Fruit fly (Drosophila melanogaster) whole organism, embryonic: ENCODE data around the gene ct.
A peak's percentile ranks its signal among the peaks of the same experiment; 100 is the strongest.

Source experiments
- Blimp-1 ChIP-seq: fragments of 200-800 bp; sonication (Bioruptor generic); optimal IDR thresholded peaks from 3 replicates; lab custom pipeline; 2018; ENCODE audit warnings: missing biosample characterization, missing genetic modification characterization, mild to moderate bottlenecking, moderate library complexity, missing genetic modification reagents
- CG10209 ChIP-seq: fragments of 200-800 bp; sonication (Bioruptor generic); optimal IDR thresholded peaks from 3 replicates; lab custom pipeline; 2017; ENCODE audit warnings: missing biosample characterization, mild to moderate bottlenecking, missing genetic modification characterization, missing genetic modification reagents
- CG10431 ChIP-seq: fragments of 200-800 bp; sonication (Bioruptor generic); optimal IDR thresholded peaks from 3 replicates; lab custom pipeline; 2018; ENCODE audit warnings: missing biosample characterization, mild to moderate bottlenecking, missing genetic modification characterization
- CG10654 ChIP-seq: fragments of 200-800 bp; sonication (Bioruptor generic); optimal IDR thresholded peaks from 2 replicates; lab custom pipeline; 2016; ENCODE audit warnings: missing biosample characterization, missing genetic modification characterization
- CG11085 ChIP-seq: fragments of 200-800 bp; sonication (Bioruptor generic); IDR thresholded peaks from 2 replicates; pipeline ENCODE4 v1.3.6; 2022; ENCODE audit warnings: missing biosample characterization, missing genetic modification characterization
- CG11247 ChIP-seq: fragments of 200-800 bp; sonication (Bioruptor generic); IDR thresholded peaks from 2 replicates; pipeline ENCODE4 v1.3.6; 2022; ENCODE audit warnings: missing biosample characterization, missing genetic modification characterization
- CG12659 ChIP-seq: fragments of 200-800 bp; sonication (Bioruptor generic); optimal IDR thresholded peaks from 3 replicates; lab custom pipeline; 2017; ENCODE audit warnings: mild to moderate bottlenecking, missing biosample characterization, missing genetic modification reagents, missing genetic modification characterization
- CG13123 ChIP-seq: fragments of 200-800 bp; sonication (Bioruptor generic); optimal IDR thresholded peaks from 2 replicates; lab custom pipeline; 2016; ENCODE audit warnings: missing biosample characterization, missing genetic modification characterization
- CG13624 ChIP-seq: fragments of 200-800 bp; sonication (Bioruptor generic); optimal IDR thresholded peaks from 2 replicates; lab custom pipeline; 2016; ENCODE audit warnings: missing biosample characterization, missing genetic modification characterization
- CG14050 ChIP-seq: fragments of 200-800 bp; sonication (Bioruptor generic); IDR thresholded peaks from 3 replicates; pipeline ENCODE4 v1.3.6; 2022; ENCODE audit warnings: missing biosample characterization, missing genetic modification characterization
- CG14710 ChIP-seq: fragments of 200-800 bp; sonication (Bioruptor generic); optimal IDR thresholded peaks from 3 replicates; lab custom pipeline; 2019; ENCODE audit warnings: missing biosample characterization, mild to moderate bottlenecking, missing genetic modification characterization, moderate library complexity
- CG16779 ChIP-seq: fragments of 200-800 bp; sonication (Bioruptor generic); IDR thresholded peaks from 2 replicates; pipeline ENCODE4 v1.3.6; 2022; ENCODE audit warnings: missing biosample characterization, missing genetic modification characterization
- CG16813 ChIP-seq: fragments of 200-800 bp; sonication (Bioruptor generic); IDR thresholded peaks from 3 replicates; pipeline ENCODE4 v1.3.6; 2022; ENCODE audit warnings: missing biosample characterization, missing genetic modification characterization; ENCODE audit not compliant: partially characterized antibody
- CG2120 ChIP-seq: fragments of 200-800 bp; sonication (Bioruptor generic); optimal IDR thresholded peaks from 3 replicates; lab custom pipeline; 2016; ENCODE audit warnings: missing biosample characterization, missing genetic modification characterization
- CG31224 ChIP-seq: fragments of 200-800 bp; sonication (Bioruptor generic); IDR thresholded peaks from 2 replicates; pipeline ENCODE4 v1.3.6; 2022; ENCODE audit warnings: missing biosample characterization, missing genetic modification characterization
- CG3407 ChIP-seq: fragments of 200-800 bp; sonication (Bioruptor generic); optimal IDR thresholded peaks from 2 replicates; lab custom pipeline; 2018; ENCODE audit warnings: missing biosample characterization, mild to moderate bottlenecking, missing genetic modification characterization
- CG34224 ChIP-seq: fragments of 200-800 bp; sonication (Bioruptor generic); IDR thresholded peaks from 3 replicates; pipeline ENCODE4 v1.3.6; 2022; ENCODE audit warnings: missing biosample characterization, missing genetic modification characterization; ENCODE audit not compliant: partially characterized antibody
- CG6683 ChIP-seq: fragments of 200-800 bp; sonication (Bioruptor generic); optimal IDR thresholded peaks from 2 replicates; lab custom pipeline; 2017; ENCODE audit warnings: missing biosample characterization, mild to moderate bottlenecking, missing genetic modification characterization, missing genetic modification reagents
- CG6689 ChIP-seq: fragments of 200-800 bp; sonication (Bioruptor generic); IDR thresholded peaks from 2 replicates; pipeline ENCODE4 v1.3.6; 2022; ENCODE audit warnings: missing biosample characterization, missing genetic modification characterization
- CG7963 ChIP-seq: fragments of 200-800 bp; sonication (Bioruptor generic); IDR thresholded peaks from 3 replicates; pipeline ENCODE4 v1.3.6; 2022; ENCODE audit warnings: missing biosample characterization, missing genetic modification characterization; ENCODE audit not compliant: partially characterized antibody
- CG8359 ChIP-seq: fragments of 200-800 bp; sonication (Bioruptor generic); optimal IDR thresholded peaks from 2 replicates; lab custom pipeline; 2017; ENCODE audit warnings: missing biosample characterization, mild to moderate bottlenecking, missing genetic modification characterization, borderline replicate concordance
- CG9437 ChIP-seq: fragments of 200-800 bp; sonication (Bioruptor generic); optimal IDR thresholded peaks from 2 replicates; lab custom pipeline; 2018; ENCODE audit warnings: missing biosample characterization, mild to moderate bottlenecking, missing genetic modification characterization
- CTCF ChIP-seq: fragments of 200-800 bp; sonication (Bioruptor generic); optimal IDR thresholded peaks from 2 replicates; lab custom pipeline; 2017; ENCODE audit warnings: missing biosample characterization, mild to moderate bottlenecking, missing genetic modification characterization, moderate library complexity
- Fer2 ChIP-seq: fragments of 200-800 bp; sonication (Bioruptor generic); optimal IDR thresholded peaks from 2 replicates; lab custom pipeline; 2018; ENCODE audit warnings: missing biosample characterization, mild to moderate bottlenecking, missing genetic modification characterization, moderate library complexity
- HLHmδ ChIP-seq: fragments of 200-800 bp; sonication (Bioruptor generic); optimal IDR thresholded peaks from 2 replicates; lab custom pipeline; 2018; ENCODE audit warnings: missing biosample characterization, mild to moderate bottlenecking, missing genetic modification characterization, moderate library complexity
- Hr39 ChIP-seq: fragments of >200 bp; optimal IDR thresholded peaks from 2 replicates; lab custom pipeline; 2017
- Mes4 ChIP-seq: fragments of 200-800 bp; sonication (Bioruptor generic); optimal IDR thresholded peaks from 2 replicates; lab custom pipeline; 2016; ENCODE audit warnings: missing biosample characterization, missing genetic modification characterization
- NFAT ChIP-seq: fragments of 200-800 bp; sonication (Bioruptor generic); IDR thresholded peaks from 2 replicates; pipeline ENCODE4 v1.3.6; 2022; ENCODE audit warnings: missing biosample characterization, missing genetic modification characterization
- Pdp1 ChIP-seq, 2 experiments: fragments of 200-800 bp; sonication (Bioruptor generic); optimal IDR thresholded peaks; 3 replicates each; lab custom pipeline; 2016; ENCODE audit warnings: missing biosample characterization in 2 of 2, missing genetic modification characterization in 2 of 2, mild to moderate bottlenecking in 1 of 2, moderate library complexity in 1 of 2
- Trl ChIP-seq, 3 experiments: fragments of >200 bp in 2 of 3; fragments of 200-800 bp in 1 of 3; sonication (Bioruptor generic) in 1 of 3; optimal IDR thresholded peaks; 2 replicates in 1 of 3; 3 replicates in 2 of 3; lab custom pipeline; 2016 to 2017; ENCODE audit warnings: missing biosample characterization in 1 of 3, missing genetic modification characterization in 1 of 3
- bab2 ChIP-seq: fragments of 200-800 bp; sonication (Bioruptor generic); optimal IDR thresholded peaks from 2 replicates; lab custom pipeline; 2016; ENCODE audit warnings: missing biosample characterization, missing genetic modification characterization
- bowl ChIP-seq: fragments of 200-800 bp; sonication (Bioruptor generic); IDR thresholded peaks from 2 replicates; pipeline ENCODE4 v1.3.6; 2022; ENCODE audit warnings: missing biosample characterization, missing genetic modification characterization
- chif ChIP-seq, 2 experiments: fragments of 200-800 bp; sonication (Bioruptor generic); optimal IDR thresholded peaks; 3 replicates each; lab custom pipeline; 2016; ENCODE audit warnings: missing biosample characterization in 2 of 2, missing genetic modification characterization in 2 of 2
- dati ChIP-seq: fragments of 200-800 bp; sonication (Bioruptor generic); IDR thresholded peaks from 2 replicates; pipeline ENCODE4 v1.3.6; 2022; ENCODE audit warnings: missing biosample characterization, missing genetic modification characterization
- eve ChIP-seq, 2 experiments: fragments of >200 bp; optimal IDR thresholded peaks; 2 replicates each; lab custom pipeline; 2017; ENCODE audit warnings: missing biosample characterization in 2 of 2, missing genetic modification characterization in 2 of 2
- hkb ChIP-seq, 2 experiments: fragments of 200-800 bp in 1 of 2; fragments of >200 bp in 1 of 2; sonication (Bioruptor generic) in 1 of 2; IDR thresholded peaks in 1 of 2; optimal IDR thresholded peaks in 1 of 2; 2 replicates each; pipeline versions ENCODE4 v1.3.6 to Lab custom; 2017 to 2022; ENCODE audit warnings: missing biosample characterization in 1 of 2, missing genetic modification characterization in 1 of 2
- inv ChIP-seq: fragments of 200-800 bp; sonication (Bioruptor generic); IDR thresholded peaks from 2 replicates; pipeline ENCODE4 v1.3.6; 2022; ENCODE audit warnings: missing biosample characterization, missing genetic modification characterization; ENCODE audit not compliant: partially characterized antibody
- pita ChIP-seq: fragments of 200-800 bp; sonication (Bioruptor generic); optimal IDR thresholded peaks from 2 replicates; lab custom pipeline; 2017; ENCODE audit warnings: missing biosample characterization, mild to moderate bottlenecking, missing genetic modification characterization
- schlank ChIP-seq: fragments of 200-800 bp; sonication (Bioruptor generic); optimal IDR thresholded peaks from 2 replicates; lab custom pipeline; 2018; ENCODE audit warnings: missing biosample characterization, mild to moderate bottlenecking, missing genetic modification characterization
- shn ChIP-seq: fragments of 200-800 bp; sonication (Bioruptor generic); optimal IDR thresholded peaks from 3 replicates; lab custom pipeline; 2016; ENCODE audit warnings: missing biosample characterization, missing genetic modification characterization
- slbo ChIP-seq: fragments of 200-800 bp; sonication (Bioruptor generic); IDR thresholded peaks from 2 replicates; pipeline ENCODE4 v1.3.6; 2022; ENCODE audit warnings: missing biosample characterization, missing genetic modification characterization
- slou ChIP-seq: fragments of 200-800 bp; sonication (Bioruptor generic); optimal IDR thresholded peaks from 3 replicates; lab custom pipeline; 2016; ENCODE audit warnings: missing biosample characterization, missing genetic modification characterization
- sug ChIP-seq: fragments of 200-800 bp; optimal IDR thresholded peaks from 2 replicates; lab custom pipeline; 2019; ENCODE audit warnings: missing biosample characterization, mild to moderate bottlenecking, missing genetic modification characterization, moderate library complexity
- tio ChIP-seq: fragments of 200-800 bp; sonication (Bioruptor generic); optimal IDR thresholded peaks from 2 replicates; lab custom pipeline; 2017; ENCODE audit warnings: missing biosample characterization, missing genetic modification characterization, inconsistent platforms
- ttk ChIP-seq: fragments of 200-800 bp; sonication (Bioruptor generic); IDR thresholded peaks from 2 replicates; pipeline ENCODE4 v2.1.2; 2022; ENCODE audit warnings: missing biosample characterization, missing genetic modification characterization
- twi ChIP-seq: fragments of 200-800 bp; optimal IDR thresholded peaks from 2 replicates; lab custom pipeline; 2019; ENCODE audit warnings: missing biosample characterization, mild to moderate bottlenecking, missing genetic modification characterization, moderate library complexity
- unpg ChIP-seq: fragments of 200-800 bp; sonication (Bioruptor generic); optimal IDR thresholded peaks from 3 replicates; lab custom pipeline; 2018; ENCODE audit warnings: missing biosample characterization, mild to moderate bottlenecking, missing genetic modification characterization, moderate library complexity
- zen2 ChIP-seq: fragments of 200-800 bp; sonication (Bioruptor generic); IDR thresholded peaks from 3 replicates; pipeline ENCODE4 v1.3.6; 2022; ENCODE audit warnings: missing biosample characterization, missing genetic modification characterization; ENCODE audit not compliant: partially characterized antibody

The ct gene

DNA sequence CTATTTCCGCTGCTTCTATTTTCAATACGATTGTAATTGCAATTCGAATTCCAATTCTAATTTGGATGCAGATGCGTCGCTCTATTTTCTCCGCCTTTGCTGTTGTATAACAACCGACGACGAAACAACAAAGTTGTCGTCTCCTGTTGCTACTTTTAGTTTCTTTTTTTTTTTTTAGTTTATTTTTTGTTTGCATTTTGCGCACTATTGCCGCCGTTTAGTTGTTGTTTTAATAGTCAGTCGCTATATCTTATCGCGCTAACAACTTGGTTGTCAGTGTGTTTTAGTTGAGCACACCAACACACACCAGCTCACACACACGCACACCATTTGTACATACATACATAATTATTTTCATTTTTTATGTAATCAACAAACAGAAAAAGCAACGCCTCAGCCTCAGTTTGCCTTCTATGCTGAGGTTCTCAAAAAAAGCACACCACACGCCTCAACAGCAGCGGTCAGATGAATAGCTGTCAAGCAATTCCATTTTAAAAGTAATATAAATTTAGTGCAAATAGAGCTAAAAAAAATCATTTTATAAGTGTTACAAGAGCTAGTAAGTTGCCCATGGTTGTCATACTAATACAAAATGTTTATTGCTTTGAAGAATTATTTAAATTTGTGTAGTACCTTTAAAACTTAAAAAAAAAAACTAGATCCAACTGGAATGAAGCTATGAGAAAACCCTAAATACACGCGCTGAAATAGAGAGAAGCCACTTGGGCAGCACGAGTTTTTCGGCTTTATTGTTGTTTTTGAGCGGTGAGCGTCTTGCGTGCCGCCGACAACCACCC is 93.3 kb downstream of the ct start (continued):
- no peak for TF ChIP-seq HLHmδ (GFP tag; lab: Kevin White, UChicago)
- no peak for TF ChIP-seq CTCF (GFP tag; lab: Kevin White, UChicago)
- no peak for TF ChIP-seq Hr39 (lab: Kevin White, UChicago)
- TF ChIP-seq CG16813 (GFP tag; lab: Robert Waterston, UW), result no peak
- TF ChIP-seq CG16779 (GFP tag; lab: Robert Waterston, UW), result no peak
- peak; percentile 60 for TF ChIP-seq CG31224 (GFP tag; lab: Robert Waterston, UW)
- TF ChIP-seq CG10654 (GFP tag; lab: Kevin White, UChicago), result peak; percentile 32
- peak in 1 of 2 experiments; percentile 65 for TF ChIP-seq eve (GFP tag; optimal IDR thresholded peaks at IDR 0.05; lab: Kevin White, UChicago)
- peak; percentile 32 for TF ChIP-seq twi (tag; lab: Kevin White, UChicago)
- peak; percentile 81 for TF ChIP-seq CG10209
- peak; percentile 51 for TF ChIP-seq shn (GFP tag; lab: Kevin White, UChicago)
- no peak for TF ChIP-seq CG13123 (GFP tag; lab: Kevin White, UChicago)
- TF ChIP-seq hkb (optimal IDR thresholded peaks at IDR 0.05; lab: Kevin White, UChicago), result no peak
- peak; percentile 71 for TF ChIP-seq hkb (GFP tag; IDR thresholded peaks at IDR 0.05; lab: Robert Waterston, UW)
- peak; percentile 48 for TF ChIP-seq schlank (tag; lab: Kevin White, UChicago)
- TF ChIP-seq inv (GFP tag; lab: Robert Waterston, UW), result no peak
- TF ChIP-seq ttk (GFP tag; lab: Robert Waterston, UW), result peak; percentile 29
- no peak for TF ChIP-seq pita (GFP tag; lab: Kevin White, UChicago)
- no peak for TF ChIP-seq Trl (optimal IDR thresholded peaks at IDR 0.05; lab: Kevin White, UChicago)
- TF ChIP-seq Trl (GFP tag; optimal IDR thresholded peaks at IDR 0.05; lab: Kevin White, UChicago), result peak; percentile 5
- TF ChIP-seq CG13624, result peak; percentile 58
- no peak for TF ChIP-seq zen2 (GFP tag; lab: Robert Waterston, UW)
- peak; percentile 41 for TF ChIP-seq Mes4 (GFP tag; lab: Kevin White, UChicago)
- TF ChIP-seq CG14050 (GFP tag; lab: Robert Waterston, UW), result peak; percentile 46; the same call in 1 of the 3 replicates
- peak; percentile 28 to 89 for TF ChIP-seq Pdp1 (GFP tag; optimal IDR thresholded peaks at IDR 0.05; lab: Kevin White, UChicago)
- TF ChIP-seq chif (GFP tag; optimal IDR thresholded peaks at IDR 0.05; lab: Kevin White, UChicago), result peak; percentile 47 to 48
- peak; percentile 72 for TF ChIP-seq Blimp-1
- TF ChIP-seq CG6689 (GFP tag; lab: Robert Waterston, UW), result peak; percentile 72
- TF ChIP-seq CG7963, result no peak
- peak; percentile 43; the same call in 1 of the 2 replicates for TF ChIP-seq CG11085
- peak; percentile 67 for TF ChIP-seq Fer2 (tag; lab: Kevin White, UChicago)
- peak; percentile 4 for TF ChIP-seq bab2 (GFP tag; lab: Kevin White, UChicago)
- TF ChIP-seq slou (GFP tag; lab: Kevin White, UChicago), result no peak
- peak; percentile 8; the same call in 1 of the 2 replicates for TF ChIP-seq bowl
- peak; percentile 63 for TF ChIP-seq CG9437 (GFP tag; lab: Kevin White, UChicago)
- peak; percentile 81 for TF ChIP-seq slbo (GFP tag; lab: Robert Waterston, UW)
- peak; percentile 84 for TF ChIP-seq unpg (GFP tag; lab: Kevin White, UChicago)
- no peak for TF ChIP-seq dati (GFP tag; lab: Robert Waterston, UW)
- peak; percentile 63 for TF ChIP-seq tio (GFP tag; lab: Kevin White, UChicago)
- TF ChIP-seq CG2120 (GFP tag; lab: Kevin White, UChicago), result peak; percentile 91
- TF ChIP-seq CG14710, result peak; percentile 43
- TF ChIP-seq CG12659 (GFP tag; lab: Kevin White, UChicago), result peak; percentile 85
- peak; percentile 67 for TF ChIP-seq CG6683 (GFP tag; lab: Kevin White, UChicago)
- no peak for TF ChIP-seq CG3407 (GFP tag; lab: Kevin White, UChicago)
- TF ChIP-seq CG8359, result no peak
- TF ChIP-seq CG34224, result no peak
- peak; percentile 46 for TF ChIP-seq CG10431 (GFP tag; lab: Kevin White, UChicago)
- peak; percentile 65 for TF ChIP-seq NFAT (GFP tag; lab: Robert Waterston, UW)
- TF ChIP-seq sug (tag; lab: Kevin White, UChicago), result peak; percentile 74
- peak; percentile 58; the same call in 1 of the 2 replicates for TF ChIP-seq CG11247 (GFP tag; lab: Robert Waterston, UW)
